Worm (Caenorhabditis elegans) whole organism, L2 larva: Measurements from ENCODE around the gene ubc-19.

Experiments used
- crh-2 ChIP-seq: sonication (generic microtip); optimal IDR thresholded peaks from 2 replicates; lab custom pipeline; 2017; ENCODE audit warnings: missing biosample characterization, missing genetic modification characterization
- nhr-23 ChIP-seq: fragments of 150-350 bp; optimal IDR thresholded peaks from 2 replicates; lab custom pipeline; 2014; ENCODE audit warnings: missing biosample characterization, missing genetic modification reagents, missing genetic modification characterization

ce11 chrV:18710045-18710490 lies 20.5 kb upstream of the ubc-19 start:
- TF ChIP-seq nhr-23 (tag; lab: Kevin White, UChicago) (no peak), crh-2 (tag; lab: Kevin White, UChicago) (no peak)
